Worm (Caenorhabditis elegans) whole organism, young adult: Measurements from ENCODE around the gene F44E2.10.

ENCODE experiments used
- B0035.1 ChIP-seq: sonication (generic microtip); optimal IDR thresholded peaks from 2 replicates; lab custom pipeline; 2016; ENCODE audit warnings: missing genetic modification characterization, mild to moderate bottlenecking, missing compliant biosample characterization, missing genotype, missing genetic modification reagents
- B0336.3 ChIP-seq: fragments of 200-800 bp; sonication (Bioruptor generic); IDR thresholded peaks from 2 replicates; pipeline ENCODE4 v1.3.6; 2022; ENCODE audit warnings: missing genetic modification characterization, missing compliant biosample characterization
- D2030.7 ChIP-seq: fragments of 200-800 bp; sonication (Bioruptor generic); IDR thresholded peaks from 2 replicates; pipeline ENCODE4 v1.3.6; 2022; ENCODE audit warnings: missing genetic modification reagents, missing genetic modification characterization, missing compliant biosample characterization
- F37B4.10 ChIP-seq: fragments of 200-800 bp; sonication (Bioruptor generic); IDR thresholded peaks from 2 replicates; pipeline ENCODE4 v1.3.6; 2022; ENCODE audit warnings: missing genetic modification characterization, missing compliant biosample characterization
- K11D2.4 ChIP-seq: fragments of 200-800 bp; sonication (Bioruptor generic); IDR thresholded peaks from 2 replicates; pipeline ENCODE4 v1.3.6; 2022; ENCODE audit warnings: missing genetic modification reagents, missing genetic modification characterization, missing compliant biosample characterization
- K12H6.12 ChIP-seq: fragments of 200-800 bp; sonication (Bioruptor generic); optimal IDR thresholded peaks from 2 replicates; lab custom pipeline; 2018; ENCODE audit warnings: mild to moderate bottlenecking, missing genetic modification characterization, missing compliant biosample characterization
- Y53F4B.3 ChIP-seq: fragments of 200-800 bp; sonication (Bioruptor generic); IDR thresholded peaks from 2 replicates; pipeline ENCODE4 v1.3.6; 2022; ENCODE audit warnings: missing genetic modification reagents, missing genetic modification characterization, missing compliant biosample characterization
- Y56A3A.18 ChIP-seq: fragments of 200-800 bp; sonication (Bioruptor generic); IDR thresholded peaks from 2 replicates; pipeline ENCODE4 v1.3.6; 2022; ENCODE audit warnings: missing genetic modification reagents, missing genetic modification characterization, missing compliant biosample characterization
- Y67H2A.10 ChIP-seq: fragments of 200-800 bp; sonication (Bioruptor generic); conservative IDR thresholded peaks from 2 replicates; pipeline ENCODE4 v1.3.6; 2022; ENCODE audit warnings: missing genetic modification reagents, missing genetic modification characterization, missing compliant biosample characterization
- ZK185.1 ChIP-seq: sonication (generic microtip); optimal IDR thresholded peaks from 2 replicates; lab custom pipeline; 2016; ENCODE audit warnings: mild to moderate bottlenecking, missing genetic modification characterization, missing compliant biosample characterization; ENCODE audit not compliant: poor library complexity, severe bottlenecking
- aptf-2 ChIP-seq: fragments of 200-800 bp; sonication (Bioruptor generic); conservative IDR thresholded peaks from 2 replicates; pipeline ENCODE4 v1.3.6; 2022; ENCODE audit warnings: missing genetic modification reagents, missing genetic modification characterization, missing compliant biosample characterization
- atf-7 ChIP-seq: sonication (generic microtip); optimal IDR thresholded peaks from 2 replicates; lab custom pipeline; 2017; ENCODE audit warnings: mild to moderate bottlenecking, missing genetic modification characterization, missing compliant biosample characterization
- athp-1 ChIP-seq: sonication (generic microtip); optimal IDR thresholded peaks from 2 replicates; lab custom pipeline; 2017; ENCODE audit warnings: mild to moderate bottlenecking, missing genetic modification characterization, missing compliant biosample characterization
- bed-2 ChIP-seq: fragments of 200-800 bp; sonication (Bioruptor generic); IDR thresholded peaks from 2 replicates; pipeline ENCODE4 v1.3.6; 2022; ENCODE audit warnings: missing genetic modification reagents, missing genetic modification characterization, missing compliant biosample characterization
- ceh-100 ChIP-seq: fragments of 200-800 bp; sonication (Bioruptor generic); IDR thresholded peaks from 2 replicates; pipeline ENCODE4 v1.3.6; 2022; ENCODE audit warnings: missing genetic modification reagents, missing genetic modification characterization, missing compliant biosample characterization
- ceh-27 ChIP-seq: fragments of 200-800 bp; sonication (Bioruptor generic); optimal IDR thresholded peaks from 2 replicates; lab custom pipeline; 2018; ENCODE audit warnings: mild to moderate bottlenecking, missing genetic modification characterization, moderate library complexity, missing compliant biosample characterization
- ceh-79 ChIP-seq: sonication (generic microtip); optimal IDR thresholded peaks from 2 replicates; lab custom pipeline; 2017; ENCODE audit warnings: mild to moderate bottlenecking, missing genetic modification characterization, missing compliant biosample characterization
- die-1 ChIP-seq: sonication (generic microtip); optimal IDR thresholded peaks from 2 replicates; lab custom pipeline; 2016; ENCODE audit warnings: missing genotype, mild to moderate bottlenecking, missing genetic modification characterization, missing compliant biosample characterization
- dpl-1 ChIP-seq: fragments of 150-350 bp; optimal IDR thresholded peaks from 2 replicates; lab custom pipeline; 2014; ENCODE audit warnings: missing biosample characterization, missing genetic modification reagents, missing genetic modification characterization
- ekl-4 ChIP-seq: fragments of 200-800 bp; sonication (Bioruptor generic); IDR thresholded peaks from 2 replicates; pipeline ENCODE4 v1.3.6; 2022; ENCODE audit warnings: missing genetic modification reagents, missing genetic modification characterization, missing compliant biosample characterization
- ets-4 ChIP-seq: fragments of 200-800 bp; sonication (Bioruptor generic); optimal IDR thresholded peaks from 2 replicates; lab custom pipeline; 2018; ENCODE audit warnings: mild to moderate bottlenecking, missing genetic modification characterization, missing compliant biosample characterization
- gei-17 ChIP-seq: fragments of 200-800 bp; sonication (Bioruptor generic); optimal IDR thresholded peaks from 2 replicates; lab custom pipeline; 2018; ENCODE audit warnings: mild to moderate bottlenecking, missing genetic modification characterization, missing compliant biosample characterization
- let-607 ChIP-seq, 2 experiments: fragments of 200-800 bp in 1 of 2; sonication (Bioruptor generic) in 1 of 2; sonication (generic microtip) in 1 of 2; optimal IDR thresholded peaks; 2 replicates each; lab custom pipeline; 2016 to 2018; ENCODE audit warnings: mild to moderate bottlenecking in 2 of 2, missing compliant biosample characterization in 2 of 2, missing genetic modification characterization in 2 of 2, moderate library complexity in 2 of 2, missing genotype in 1 of 2
- lin-35 ChIP-seq, 3 experiments: fragments of 150-350 bp in 2 of 3; sonication (generic microtip) in 1 of 3; optimal IDR thresholded peaks; 2 replicates each; lab custom pipeline; 2014 to 2018; ENCODE audit warnings: missing biosample characterization in 3 of 3, missing genetic modification characterization in 3 of 3, missing genetic modification reagents in 3 of 3
- lin-40 ChIP-seq: sonication (generic microtip); optimal IDR thresholded peaks from 2 replicates; lab custom pipeline; 2016; ENCODE audit warnings: missing genetic modification characterization, mild to moderate bottlenecking, missing compliant biosample characterization, missing genotype, missing genetic modification reagents
- lin-54 ChIP-seq: fragments of 200-800 bp; sonication (Bioruptor generic); optimal IDR thresholded peaks from 2 replicates; lab custom pipeline; 2018; ENCODE audit warnings: mild to moderate bottlenecking, missing genetic modification characterization, missing compliant biosample characterization
- madf-3 ChIP-seq: fragments of 200-800 bp; sonication (Bioruptor generic); IDR thresholded peaks from 2 replicates; pipeline ENCODE4 v1.3.6; 2022; ENCODE audit warnings: missing genetic modification reagents, missing genetic modification characterization, missing compliant biosample characterization
- madf-6 ChIP-seq: fragments of 200-800 bp; sonication (Bioruptor generic); IDR thresholded peaks from 2 replicates; pipeline ENCODE4 v1.3.6; 2022; ENCODE audit warnings: missing genetic modification reagents, missing genetic modification characterization, missing compliant biosample characterization
- madf-8 ChIP-seq: fragments of 200-800 bp; sonication (Bioruptor generic); conservative IDR thresholded peaks from 2 replicates; pipeline ENCODE4 v1.3.6; 2022; ENCODE audit warnings: missing genetic modification reagents, missing genetic modification characterization, missing compliant biosample characterization
- mxl-1 ChIP-seq: sonication (generic microtip); optimal IDR thresholded peaks from 2 replicates; lab custom pipeline; 2016; ENCODE audit warnings: missing genetic modification characterization, missing compliant biosample characterization
- nfyb-1 ChIP-seq: fragments of 200-800 bp; sonication (Bioruptor generic); IDR thresholded peaks from 2 replicates; pipeline ENCODE4 v1.3.6; 2022; ENCODE audit warnings: missing genetic modification reagents, missing genetic modification characterization, missing compliant biosample characterization
- nhr-80 ChIP-seq: sonication (generic microtip); optimal IDR thresholded peaks from 2 replicates; lab custom pipeline; 2016; ENCODE audit warnings: missing genetic modification characterization, missing compliant biosample characterization
- nhr-90 ChIP-seq: sonication (generic microtip); optimal IDR thresholded peaks from 2 replicates; lab custom pipeline; 2016; ENCODE audit warnings: missing genotype, mild to moderate bottlenecking, missing genetic modification characterization, missing compliant biosample characterization
- sdz-38 ChIP-seq: sonication (generic microtip); optimal IDR thresholded peaks from 2 replicates; lab custom pipeline; 2016; ENCODE audit warnings: missing genotype, missing genetic modification characterization, missing compliant biosample characterization
- snpc-1.1 ChIP-seq: sonication (generic microtip); optimal IDR thresholded peaks from 2 replicates; lab custom pipeline; 2017; ENCODE audit warnings: missing genetic modification characterization, mild to moderate bottlenecking, missing compliant biosample characterization, antibody characterized with exemption, moderate library complexity, missing genotype, missing genetic modification reagents; ENCODE audit not compliant: insufficient read depth
- snpc-1.3 ChIP-seq: sonication (generic microtip); optimal IDR thresholded peaks from 2 replicates; lab custom pipeline; 2017; ENCODE audit warnings: missing genetic modification characterization, mild to moderate bottlenecking, missing compliant biosample characterization, antibody characterized with exemption, moderate library complexity, missing genotype, missing genetic modification reagents; ENCODE audit not compliant: insufficient read depth
- snpc-3.4 ChIP-seq: sonication (generic microtip); optimal IDR thresholded peaks from 2 replicates; lab custom pipeline; 2017; ENCODE audit warnings: missing genetic modification characterization, mild to moderate bottlenecking, missing compliant biosample characterization, antibody characterized with exemption, moderate library complexity, missing genotype, missing genetic modification reagents
- snpc-4 ChIP-seq, 5 experiments: fragments of 150-350 bp in 1 of 5; sonication (generic microtip) in 4 of 5; optimal IDR thresholded peaks; 2 replicates each; lab custom pipeline; 2014 to 2018; ENCODE audit warnings: missing genetic modification characterization in 5 of 5, missing biosample characterization in 3 of 5, antibody characterized with exemption in 2 of 5, mild to moderate bottlenecking in 2 of 5, missing compliant biosample characterization in 2 of 5, missing genotype in 2 of 5, moderate library complexity in 2 of 5, missing genetic modification reagents in 1 of 5
- somi-1 ChIP-seq: fragments of 200-800 bp; sonication (Bioruptor generic); optimal IDR thresholded peaks from 2 replicates; lab custom pipeline; 2018; ENCODE audit warnings: mild to moderate bottlenecking, missing genetic modification characterization, missing compliant biosample characterization
- sptf-2 ChIP-seq: fragments of 200-800 bp; sonication (Bioruptor generic); optimal IDR thresholded peaks from 2 replicates; lab custom pipeline; 2018; ENCODE audit warnings: mild to moderate bottlenecking, missing genetic modification characterization, missing compliant biosample characterization
- tlf-1 ChIP-seq: fragments of 200-800 bp; sonication (Bioruptor generic); optimal IDR thresholded peaks from 2 replicates; lab custom pipeline; 2018; ENCODE audit warnings: mild to moderate bottlenecking, missing genetic modification characterization, missing compliant biosample characterization
- unc-62 ChIP-seq: fragments of 150-350 bp; optimal IDR thresholded peaks from 2 replicates; lab custom pipeline; 2014; ENCODE audit warnings: missing biosample characterization, missing genetic modification reagents, missing genetic modification characterization
- ztf-18 ChIP-seq: sonication (generic microtip); optimal IDR thresholded peaks from 2 replicates; lab custom pipeline; 2016; ENCODE audit warnings: missing genotype, mild to moderate bottlenecking, missing genetic modification characterization, missing compliant biosample characterization
- ztf-25 ChIP-seq: fragments of 200-800 bp; sonication (Bioruptor generic); IDR thresholded peaks from 2 replicates; pipeline ENCODE4 v1.3.6; 2022; ENCODE audit warnings: missing genetic modification reagents, missing genetic modification characterization, missing compliant biosample characterization
- ztf-26 ChIP-seq: sonication (generic microtip); optimal IDR thresholded peaks from 2 replicates; lab custom pipeline; 2017; ENCODE audit warnings: missing genetic modification characterization, missing compliant biosample characterization
- ztf-6 ChIP-seq: fragments of 200-800 bp; sonication (Bioruptor generic); IDR thresholded peaks from 2 replicates; pipeline ENCODE4 v1.3.6; 2022; ENCODE audit warnings: missing genetic modification reagents, missing genetic modification characterization, missing compliant biosample characterization

F44E2.10 gene

DNA sequence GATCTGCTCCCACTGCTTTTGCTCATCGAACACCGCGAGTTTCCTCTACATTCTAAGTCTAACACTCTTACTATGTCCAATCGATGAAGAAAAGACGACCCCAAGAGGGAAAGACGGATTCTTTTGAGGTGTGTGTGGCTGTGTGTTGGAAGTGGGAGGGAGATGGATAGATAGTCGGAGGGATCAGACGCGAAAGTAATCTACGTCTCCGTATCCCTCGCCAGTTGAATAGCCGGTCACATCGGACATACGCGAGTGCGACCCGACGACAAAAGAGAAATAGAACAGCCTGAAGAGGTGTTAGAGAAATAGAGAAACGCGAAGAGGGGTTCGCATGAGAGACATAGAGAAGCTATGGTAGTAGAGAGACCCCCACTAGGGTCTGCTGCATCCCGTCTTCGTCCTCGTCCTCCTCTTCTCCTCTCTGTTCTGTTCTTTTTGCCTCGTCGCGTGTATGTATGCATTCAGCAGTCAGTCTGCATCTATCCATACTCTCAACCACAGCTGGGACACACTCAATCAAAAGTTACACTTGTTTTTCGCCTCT, 35.2 kb downstream of the F44E2.10 start (continued):
- TF ChIP-seq ztf-18 (tag; lab: Kevin White, UChicago), result peak; percentile 60
- TF ChIP-seq lin-40 (tag; lab: Kevin White, UChicago), result peak; percentile 96
- peak; percentile 6 for TF ChIP-seq dpl-1 (GFP tag; lab: Kevin White, UChicago)
- TF ChIP-seq B0336.3 (GFP tag; lab: Robert Waterston, UW), result peak; percentile 75; the same call in 1 of the 2 replicates
- peak; percentile 96 for TF ChIP-seq somi-1 (GFP tag; lab: Kevin White, UChicago)
- no peak for TF ChIP-seq ztf-25 (GFP tag; lab: Robert Waterston, UW)
- TF ChIP-seq aptf-2, result 0 out of 2 replicates have a peak, but pooled peaks have one; percentile 59
- TF ChIP-seq snpc-4 (GFP tag; optimal IDR thresholded peaks at IDR 0.05; lab: Kevin White, UChicago), result peak; percentile 87
- peak; percentile 89 to 91 (median 90) for TF ChIP-seq snpc-4 (tag; optimal IDR thresholded peaks at IDR 0.05; lab: Kevin White, UChicago)
- peak; percentile 23; the same call in 1 of the 2 replicates for TF ChIP-seq ceh-100 (GFP tag; lab: Robert Waterston, UW)
- peak; percentile 93 for TF ChIP-seq ceh-27 (GFP tag; lab: Kevin White, UChicago)
- TF ChIP-seq snpc-1.1 (tag; lab: Kevin White, UChicago), result no peak
- TF ChIP-seq ztf-26 (tag; lab: Kevin White, UChicago), result peak; percentile 83
- peak in 1 of 2 experiments; percentile 68 for TF ChIP-seq let-607 (tag; optimal IDR thresholded peaks at IDR 0.05; lab: Kevin White, UChicago)
- TF ChIP-seq lin-54, result peak; percentile 44
- TF ChIP-seq nhr-80 (tag; lab: Kevin White, UChicago), result peak; percentile 81
- no peak for TF ChIP-seq F37B4.10
- peak; percentile 60 for TF ChIP-seq nhr-90 (tag; lab: Kevin White, UChicago)
- peak; percentile 56; the same call in 1 of the 2 replicates for TF ChIP-seq ztf-6 (GFP tag; lab: Robert Waterston, UW)
- peak; percentile 61 for TF ChIP-seq ets-4 (GFP tag; lab: Kevin White, UChicago)
- peak; percentile 37 for TF ChIP-seq B0035.1 (tag; lab: Kevin White, UChicago)
- peak; percentile 82 for TF ChIP-seq die-1 (tag; lab: Kevin White, UChicago)
- peak; percentile 34; the same call in 1 of the 2 replicates for TF ChIP-seq madf-6
- TF ChIP-seq sdz-38 (tag; lab: Kevin White, UChicago), result no peak
- TF ChIP-seq gei-17 (GFP tag; lab: Kevin White, UChicago), result peak; percentile 68
- peak; percentile 44 for TF ChIP-seq snpc-3.4 (tag; lab: Kevin White, UChicago)
- TF ChIP-seq madf-8 (GFP tag; lab: Robert Waterston, UW), result no peak
- peak; percentile 89 for TF ChIP-seq nfyb-1 (GFP tag; lab: Robert Waterston, UW)
- peak; percentile 96 for TF ChIP-seq K12H6.12 (tag; lab: Kevin White, UChicago)
- peak; percentile 38 for TF ChIP-seq D2030.7 (GFP tag; lab: Robert Waterston, UW)
- TF ChIP-seq Y56A3A.18 (GFP tag; lab: Robert Waterston, UW), result no peak
- TF ChIP-seq bed-2 (GFP tag; lab: Robert Waterston, UW), result peak; percentile 69; the same call in 1 of the 2 replicates
- no peak for TF ChIP-seq ceh-79 (tag; lab: Kevin White, UChicago)
- peak; percentile 86 for TF ChIP-seq atf-7
- peak; percentile 63 for TF ChIP-seq unc-62 (GFP tag; lab: Kevin White, UChicago)
- TF ChIP-seq lin-35 (GFP tag; optimal IDR thresholded peaks at IDR 0.05; lab: Kevin White, UChicago), result peak in 2 of 3 experiments; percentile 38 to 84
- peak; percentile 49 for TF ChIP-seq snpc-1.3 (tag; lab: Kevin White, UChicago)
- no peak for TF ChIP-seq mxl-1 (tag; lab: Kevin White, UChicago)
- peak; percentile 91 for TF ChIP-seq ZK185.1 (tag; lab: Kevin White, UChicago)
- TF ChIP-seq tlf-1 (GFP tag; lab: Kevin White, UChicago), result peak; percentile 67
- peak; percentile 91 for TF ChIP-seq K11D2.4 (GFP tag; lab: Robert Waterston, UW)
- peak; percentile 46; the same call in 1 of the 2 replicates for TF ChIP-seq Y67H2A.10 (GFP tag; lab: Robert Waterston, UW)
- TF ChIP-seq sptf-2, result no peak
- no peak for TF ChIP-seq Y53F4B.3 (GFP tag; lab: Robert Waterston, UW)
- TF ChIP-seq madf-3 (GFP tag; lab: Robert Waterston, UW), result no peak
- peak; percentile 79 for TF ChIP-seq athp-1 (tag; lab: Kevin White, UChicago)
- TF ChIP-seq ekl-4 (GFP tag; lab: Robert Waterston, UW), result peak; percentile 69
